Worm (Caenorhabditis elegans) whole organism, L4/young adult: Measurements from ENCODE around the gene cgp-1.

Experiments used
- W03F9.2 ChIP-seq: fragments of 150-350 bp; optimal IDR thresholded peaks from 2 replicates; lab custom pipeline; 2014; ENCODE audit warnings: missing biosample characterization, missing genetic modification characterization
- dao-5 ChIP-seq: sonication (generic microtip); optimal IDR thresholded peaks from 2 replicates; lab custom pipeline; 2016; ENCODE audit warnings: missing genotype, missing genetic modification characterization, moderate library complexity, missing compliant biosample characterization
- him-1 ChIP-seq: sonication (generic microtip); optimal IDR thresholded peaks from 2 replicates; lab custom pipeline; 2016; ENCODE audit warnings: missing genotype, missing genetic modification reagents, missing genetic modification characterization, missing compliant biosample characterization

DNA sequence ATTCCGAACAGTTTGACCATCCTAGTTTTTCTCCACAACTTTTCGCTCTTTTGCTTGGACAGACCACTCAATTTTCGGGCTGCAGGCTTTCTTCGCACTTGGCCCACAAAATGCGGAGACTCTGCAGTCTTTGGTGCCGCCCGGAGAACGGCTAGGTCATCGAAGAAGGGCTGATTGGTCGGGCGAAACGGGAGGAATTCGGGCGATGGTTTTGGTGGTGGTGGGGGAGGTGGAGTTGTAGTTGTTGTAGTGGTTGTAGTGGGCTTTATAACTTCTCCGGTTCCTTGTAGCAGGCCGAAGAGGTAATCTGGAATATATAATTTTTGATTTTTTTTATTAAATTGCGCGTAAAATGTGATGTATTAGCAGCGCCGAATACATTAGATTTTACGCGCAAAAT is 15.1 kb upstream of the cgp-1 start:
- TF ChIP-seq him-1 (tag; lab: Kevin White, UChicago) = no peak
- no peak for TF ChIP-seq dao-5
- no peak for TF ChIP-seq W03F9.2 (tag; lab: Kevin White, UChicago)
